Worm (Caenorhabditis elegans) whole organism, L2 larva: ENCODE data around the gene egl-20.

Source experiments
- C34F6.9 ChIP-seq: fragments of 150-350 bp; optimal IDR thresholded peaks from 2 replicates; lab custom pipeline; 2014; ENCODE audit warnings: missing biosample characterization, missing genetic modification characterization
- ZK546.5 ChIP-seq: sonication (generic microtip); optimal IDR thresholded peaks from 2 replicates; lab custom pipeline; 2017; ENCODE audit warnings: missing biosample characterization, missing genetic modification characterization
- alr-1 ChIP-seq: fragments of 150-350 bp; optimal IDR thresholded peaks from 2 replicates; lab custom pipeline; 2014; ENCODE audit warnings: missing biosample characterization, missing genetic modification characterization
- aly-2 ChIP-seq: fragments of 150-350 bp; optimal IDR thresholded peaks from 2 replicates; lab custom pipeline; 2014; ENCODE audit warnings: missing biosample characterization, missing genetic modification characterization
- blmp-1 ChIP-seq: sonication (generic microtip); optimal IDR thresholded peaks from 2 replicates; lab custom pipeline; 2017; ENCODE audit warnings: missing genetic modification characterization, mild to moderate bottlenecking, missing compliant biosample characterization, antibody characterized with exemption, moderate library complexity; ENCODE audit not compliant: insufficient read depth
- ceh-16 ChIP-seq: fragments of 150-350 bp; optimal IDR thresholded peaks from 2 replicates; lab custom pipeline; 2014; ENCODE audit warnings: missing biosample characterization, missing genetic modification characterization
- ceh-82 ChIP-seq: fragments of 150-350 bp; optimal IDR thresholded peaks from 2 replicates; lab custom pipeline; 2014; ENCODE audit warnings: missing biosample characterization, missing genetic modification characterization
- crh-2 ChIP-seq: sonication (generic microtip); optimal IDR thresholded peaks from 2 replicates; lab custom pipeline; 2017; ENCODE audit warnings: missing biosample characterization, missing genetic modification characterization
- fos-1 ChIP-seq: fragments of 150-350 bp; optimal IDR thresholded peaks from 2 replicates; lab custom pipeline; 2014; ENCODE audit warnings: missing biosample characterization, missing genetic modification characterization
- gmeb-1 ChIP-seq: fragments of 150-350 bp; optimal IDR thresholded peaks from 2 replicates; lab custom pipeline; 2014; ENCODE audit warnings: missing biosample characterization, missing genetic modification characterization
- lin-11 ChIP-seq: fragments of 150-350 bp; sonication (generic microtip); optimal IDR thresholded peaks from 2 replicates; lab custom pipeline; 2014; ENCODE audit warnings: missing biosample characterization, missing genetic modification characterization, inconsistent platforms, mixed read lengths
- lin-13 ChIP-seq: fragments of 150-350 bp; optimal IDR thresholded peaks from 2 replicates; lab custom pipeline; 2014; ENCODE audit warnings: missing biosample characterization, missing genetic modification reagents, missing genetic modification characterization
- mab-5 ChIP-seq: fragments of 150-350 bp; optimal IDR thresholded peaks from 2 replicates; lab custom pipeline; 2014; ENCODE audit warnings: missing biosample characterization, missing genetic modification characterization
- mdl-1 ChIP-seq, 2 experiments: fragments of 150-350 bp in 1 of 2; sonication (generic microtip) in 1 of 2; optimal IDR thresholded peaks; 2 replicates each; lab custom pipeline; 2017; ENCODE audit warnings: missing biosample characterization in 2 of 2, missing genetic modification characterization in 2 of 2
- nhr-11 ChIP-seq: fragments of 150-350 bp; optimal IDR thresholded peaks from 2 replicates; lab custom pipeline; 2014; ENCODE audit warnings: missing biosample characterization, missing genetic modification characterization
- nhr-12 ChIP-seq: fragments of 150-350 bp; optimal IDR thresholded peaks from 2 replicates; lab custom pipeline; 2014; ENCODE audit warnings: missing biosample characterization, missing genetic modification characterization
- nhr-129 ChIP-seq: fragments of 150-350 bp; optimal IDR thresholded peaks from 2 replicates; lab custom pipeline; 2014; ENCODE audit warnings: missing biosample characterization, missing genetic modification characterization
- nhr-21 ChIP-seq: fragments of 150-350 bp; optimal IDR thresholded peaks from 2 replicates; lab custom pipeline; 2014; ENCODE audit warnings: missing biosample characterization, missing genetic modification characterization
- nhr-23 ChIP-seq: fragments of 150-350 bp; optimal IDR thresholded peaks from 2 replicates; lab custom pipeline; 2014; ENCODE audit warnings: missing biosample characterization, missing genetic modification reagents, missing genetic modification characterization
- nhr-25 ChIP-seq: fragments of 150-350 bp; sonication (generic microtip); optimal IDR thresholded peaks from 3 replicates; lab custom pipeline; 2014; ENCODE audit warnings: missing biosample characterization, missing genetic modification characterization
- nhr-6 ChIP-seq: fragments of 150-350 bp; optimal IDR thresholded peaks from 2 replicates; lab custom pipeline; 2014; ENCODE audit warnings: missing biosample characterization, missing genetic modification characterization
- nhr-77 ChIP-seq: fragments of 150-350 bp; optimal IDR thresholded peaks from 2 replicates; lab custom pipeline; 2014; ENCODE audit warnings: missing biosample characterization, missing genetic modification characterization
- peb-1 ChIP-seq: fragments of 150-350 bp; optimal IDR thresholded peaks from 2 replicates; lab custom pipeline; 2014; ENCODE audit warnings: missing biosample characterization, missing genetic modification characterization
- skn-1 ChIP-seq: sonication (generic microtip); optimal IDR thresholded peaks from 2 replicates; lab custom pipeline; 2017; ENCODE audit warnings: missing biosample characterization, missing genetic modification characterization
- sma-9 ChIP-seq, 2 experiments: fragments of 150-350 bp in 1 of 2; sonication (generic microtip) in 1 of 2; optimal IDR thresholded peaks; 2 replicates each; lab custom pipeline; 2014 to 2016; ENCODE audit warnings: missing genetic modification characterization in 2 of 2, mild to moderate bottlenecking in 1 of 2, missing biosample characterization in 1 of 2, missing compliant biosample characterization in 1 of 2, missing genetic modification reagents in 1 of 2, moderate library complexity in 1 of 2
- unc-39 ChIP-seq: fragments of 150-350 bp; optimal IDR thresholded peaks from 2 replicates; lab custom pipeline; 2014; ENCODE audit warnings: missing biosample characterization, missing genetic modification characterization
- unc-55 ChIP-seq: fragments of 150-350 bp; sonication (generic microtip); optimal IDR thresholded peaks from 3 replicates; lab custom pipeline; 2014; ENCODE audit warnings: missing biosample characterization, missing genetic modification reagents, missing genetic modification characterization
- ztf-1 ChIP-seq: fragments of 200-800 bp; sonication (Bioruptor generic); conservative IDR thresholded peaks from 2 replicates; pipeline ENCODE4 v1.3.6; 2022; ENCODE audit warnings: missing genetic modification characterization, missing compliant biosample characterization
- ztf-11 ChIP-seq: sonication (generic microtip); optimal IDR thresholded peaks from 2 replicates; lab custom pipeline; 2017; ENCODE audit warnings: missing biosample characterization, missing genetic modification characterization
- ztf-4 ChIP-seq: fragments of 150-350 bp; optimal IDR thresholded peaks from 2 replicates; lab custom pipeline; 2014; ENCODE audit warnings: missing biosample characterization, missing genetic modification characterization

egl-20 gene

DNA sequence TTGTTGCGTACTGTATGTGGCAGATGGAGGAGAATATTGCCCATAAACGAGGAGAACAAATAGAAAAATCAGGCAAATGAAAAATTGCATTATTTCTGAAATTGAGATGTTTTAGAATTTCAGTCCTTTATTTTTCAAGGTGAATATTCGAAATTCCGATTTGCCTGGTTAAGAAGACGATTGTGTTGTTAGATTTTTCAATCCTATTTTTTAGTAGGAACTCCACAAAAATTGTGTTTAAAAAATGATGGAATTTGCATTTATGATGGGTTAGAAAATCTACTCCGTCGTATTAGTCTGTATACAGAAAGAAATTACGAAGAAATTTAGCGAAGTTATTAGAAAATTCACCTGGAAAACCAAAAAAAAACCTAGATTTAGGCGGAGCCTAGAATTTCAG is at the start of gene egl-20:
Gene egl-20 (minus strand): TSS at position 101 of the 400 bp plus-strand sequence.
- TF ChIP-seq mdl-1 (tag; optimal IDR thresholded peaks at IDR 0.05; lab: Kevin White, UChicago), result no peak

DNA sequence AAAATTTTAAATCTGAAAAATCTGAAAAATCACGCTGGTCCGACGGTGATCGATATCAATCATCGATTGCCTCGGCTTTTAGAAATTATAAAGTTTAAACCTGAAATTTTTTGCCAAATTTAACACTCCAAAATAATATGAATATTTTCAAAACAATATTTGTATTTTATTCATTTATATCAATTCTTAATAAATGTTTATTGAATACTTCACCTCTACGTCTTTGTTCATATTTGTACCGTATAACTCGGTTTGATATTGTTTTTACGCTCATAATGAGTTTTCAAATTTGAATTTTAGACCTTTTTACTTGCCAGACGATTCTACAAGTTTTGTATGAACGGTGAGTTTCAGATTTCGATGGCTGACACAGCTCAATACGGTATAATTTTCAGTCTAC is 49.4 kb upstream of the egl-20 start, which contains the start of the genes K07F5.15 and K07F5.22:
Gene K07F5.15 (plus strand): TSS at position 301 of the 400 bp plus-strand sequence.
Gene K07F5.22 (plus strand): TSS at position 301 of the 400 bp plus-strand sequence.
- TF ChIP-seq ztf-4, result no peak
- TF ChIP-seq peb-1 (tag; lab: Kevin White, UChicago), result no peak
- TF ChIP-seq fos-1 (tag; lab: Kevin White, UChicago), result no peak
- TF ChIP-seq, all 48 proteins: peak for 0

DNA sequence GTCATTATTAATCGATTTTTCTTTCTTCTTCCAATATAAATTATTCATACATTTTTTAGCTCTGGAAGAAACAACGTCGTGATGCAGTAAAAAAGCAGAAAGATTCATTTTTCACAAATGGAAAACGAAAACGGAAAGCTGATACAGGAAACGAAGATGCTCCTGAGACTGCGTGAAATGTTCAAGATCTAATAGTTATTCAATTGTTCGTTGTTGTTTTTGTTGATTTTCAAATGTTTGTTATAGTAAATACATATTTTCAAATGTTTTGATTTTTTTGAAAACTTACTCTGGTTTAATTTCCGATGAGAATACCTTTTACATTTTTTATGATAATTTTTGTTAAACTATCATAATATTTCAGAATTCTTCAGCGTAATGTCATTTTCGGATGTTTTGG is 48.5 kb upstream of the egl-20 start, which contains the start of gene K07F5.16:
Gene K07F5.16 (plus strand): TSS at position 301 of the 400 bp plus-strand sequence.
- no peak for TF ChIP-seq mab-5
- no peak for TF ChIP-seq nhr-23 (tag; lab: Kevin White, UChicago)
- no peak for TF ChIP-seq ztf-11 (tag; lab: Kevin White, UChicago)
- no peak for TF ChIP-seq nhr-77 (tag; lab: Kevin White, UChicago)
- TF ChIP-seq ztf-1, result no peak
- no peak for TF ChIP-seq ZK546.5 (tag; lab: Kevin White, UChicago)
- no peak for TF ChIP-seq nhr-12 (tag; lab: Kevin White, UChicago)
- TF ChIP-seq C34F6.9 (tag; lab: Kevin White, UChicago), result no peak
- no peak for TF ChIP-seq ceh-82
- no peak for TF ChIP-seq blmp-1 (tag; lab: Kevin White, UChicago)
- no peak for TF ChIP-seq gmeb-1 (tag; lab: Kevin White, UChicago)

DNA sequence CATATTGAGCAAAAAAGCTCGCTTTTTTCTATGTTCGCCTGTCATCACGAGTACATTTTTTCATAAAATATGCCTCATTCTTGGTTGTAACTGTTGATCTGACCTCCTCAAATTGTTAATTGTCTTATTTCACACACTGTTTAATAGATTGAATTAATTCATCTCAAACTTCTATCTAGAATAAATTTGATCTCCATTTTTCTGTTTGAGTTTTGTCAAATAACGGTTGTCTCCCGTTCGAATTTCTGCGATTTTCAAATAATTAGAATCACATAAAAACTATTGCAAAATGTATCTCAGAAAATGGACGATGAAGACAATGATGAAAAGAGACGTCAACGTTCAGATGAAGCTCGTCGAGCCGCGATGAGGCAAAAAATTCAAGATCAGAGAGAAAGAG is 46.6 kb upstream of the egl-20 start, which contains the start of gene K07F5.14:
Gene K07F5.14 (plus strand): TSS at position 301 of the 400 bp plus-strand sequence.
- TF ChIP-seq nhr-21, result no peak
- TF ChIP-seq sma-9 (GFP tag; optimal IDR thresholded peaks at IDR 0.05; lab: Kevin White, UChicago), result no peak
- no peak for TF ChIP-seq sma-9 (tag; optimal IDR thresholded peaks at IDR 0.05; lab: Kevin White, UChicago)

DNA sequence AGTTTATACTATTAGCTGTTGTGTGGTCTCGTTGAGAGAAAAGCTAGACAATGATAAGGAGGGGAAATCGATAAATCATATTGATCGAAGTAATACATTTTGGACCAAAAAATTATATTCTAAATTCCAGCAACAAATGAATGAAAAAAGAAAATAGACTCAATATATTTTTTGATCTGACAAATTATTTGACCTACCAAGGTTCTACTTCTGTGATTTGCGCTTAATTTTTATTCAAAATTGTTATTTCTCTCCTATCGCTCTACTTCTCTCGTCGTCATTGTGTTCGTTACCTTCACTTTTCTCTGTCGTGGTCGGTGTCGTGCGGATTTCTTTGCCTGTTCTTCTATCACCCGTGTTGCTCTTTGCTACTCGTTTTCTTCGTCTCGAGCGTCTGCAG is 43.6 kb upstream of the egl-20 start:
- TF ChIP-seq ceh-16 (tag; lab: Kevin White, UChicago) (no peak), skn-1 (tag; lab: Kevin White, UChicago) (no peak), ztf-1 (no peak), aly-2 (tag; lab: Kevin White, UChicago) (no peak), alr-1 (tag; lab: Kevin White, UChicago) (no peak), nhr-23 (tag; lab: Kevin White, UChicago) (no peak), unc-39 (no peak), nhr-11 (tag; lab: Kevin White, UChicago) (no peak), nhr-25 (no peak), lin-13 (GFP tag; lab: Kevin White, UChicago) (no peak), nhr-6 (no peak), ztf-11 (tag; lab: Kevin White, UChicago) (no peak), ztf-4 (no peak), mab-5 (no peak), lin-11 (tag; lab: Kevin White, UChicago) (no peak)
- TF ChIP-seq, all 48 proteins: peak for 0

DNA sequence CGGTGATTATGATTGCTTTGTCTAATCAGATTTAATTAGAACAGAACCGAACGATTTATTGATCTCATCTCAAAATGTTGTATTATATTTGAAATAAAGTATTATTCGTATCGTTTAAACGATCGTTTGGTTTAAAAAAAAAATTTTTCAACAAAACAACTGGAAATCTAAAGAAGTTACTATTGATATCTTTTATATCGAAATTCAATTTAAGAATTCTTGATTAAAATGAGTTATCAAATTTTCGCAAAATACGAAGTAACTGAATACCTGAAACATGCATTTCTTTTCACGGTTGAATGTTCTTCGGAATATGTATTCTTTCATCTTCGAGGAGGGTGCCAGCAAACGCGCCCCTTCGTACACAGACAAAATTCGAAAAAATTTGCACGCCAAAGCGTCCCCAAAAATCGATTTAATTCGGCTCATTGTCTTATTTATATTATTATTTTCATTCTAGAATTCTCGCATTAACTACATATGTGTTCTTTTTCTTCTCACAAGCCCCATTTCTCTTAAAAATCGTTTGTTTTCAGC is 42.7 kb upstream of the egl-20 start, which contains the start of gene npp-1:
Gene npp-1 (plus strand): TSS at position 537 of the 537 bp plus-strand sequence.
- TF ChIP-seq mdl-1 (tag; optimal IDR thresholded peaks at IDR 0.05; lab: Kevin White, UChicago) (no peak), C34F6.9 (tag; lab: Kevin White, UChicago) (peak; percentile 70), lin-13 (GFP tag; lab: Kevin White, UChicago) (no peak), gmeb-1 (tag; lab: Kevin White, UChicago) (peak; percentile 32), crh-2 (tag; lab: Kevin White, UChicago) (peak; percentile 4), fos-1 (tag; lab: Kevin White, UChicago) (peak; percentile 2), nhr-129 (tag; lab: Kevin White, UChicago) (peak; percentile 61), unc-55 (GFP tag; lab: Kevin White, UChicago) (peak; percentile 62)
